Fruit fly (Drosophila melanogaster) whole organism, embryonic: Measurements from ENCODE around the gene CG8319.

ENCODE experiments used
- CG11398 ChIP-seq: fragments of 200-800 bp; sonication (Bioruptor generic); optimal IDR thresholded peaks from 2 replicates; lab custom pipeline; 2016; ENCODE audit warnings: missing biosample characterization, missing genetic modification characterization
- CG12299 ChIP-seq: fragments of 200-800 bp; sonication (Bioruptor generic); optimal IDR thresholded peaks from 2 replicates; lab custom pipeline; 2018; ENCODE audit warnings: missing biosample characterization, mild to moderate bottlenecking, missing genetic modification characterization
- CG13123 ChIP-seq: fragments of 200-800 bp; sonication (Bioruptor generic); optimal IDR thresholded peaks from 2 replicates; lab custom pipeline; 2016; ENCODE audit warnings: missing biosample characterization, missing genetic modification characterization
- CG14050 ChIP-seq: fragments of 200-800 bp; sonication (Bioruptor generic); IDR thresholded peaks from 3 replicates; pipeline ENCODE4 v1.3.6; 2022; ENCODE audit warnings: missing biosample characterization, missing genetic modification characterization
- CG14441 ChIP-seq: fragments of 200-800 bp; sonication (Bioruptor generic); IDR thresholded peaks from 2 replicates; pipeline ENCODE4 v1.3.6; 2022; ENCODE audit warnings: missing biosample characterization, missing genetic modification characterization
- CG1603 ChIP-seq: fragments of 200-800 bp; sonication (Bioruptor generic); optimal IDR thresholded peaks from 2 replicates; lab custom pipeline; 2019; ENCODE audit warnings: missing biosample characterization, mild to moderate bottlenecking, missing genetic modification characterization, moderate library complexity
- CG18262 ChIP-seq: fragments of 200-800 bp; optimal IDR thresholded peaks from 3 replicates; lab custom pipeline; 2019; ENCODE audit warnings: missing biosample characterization, mild to moderate bottlenecking, missing genetic modification characterization, moderate library complexity
- CG2678 ChIP-seq: fragments of 200-800 bp; sonication (Bioruptor generic); optimal IDR thresholded peaks from 3 replicates; lab custom pipeline; 2019; ENCODE audit warnings: missing biosample characterization, mild to moderate bottlenecking, missing genetic modification characterization, moderate library complexity
- CG31224 ChIP-seq: fragments of 200-800 bp; sonication (Bioruptor generic); IDR thresholded peaks from 2 replicates; pipeline ENCODE4 v1.3.6; 2022; ENCODE audit warnings: missing biosample characterization, missing genetic modification characterization
- CG31388 ChIP-seq: fragments of 200-800 bp; sonication (Bioruptor generic); optimal IDR thresholded peaks from 2 replicates; lab custom pipeline; 2016; ENCODE audit warnings: missing biosample characterization, missing genetic modification characterization
- CG34422 ChIP-seq: fragments of 200-800 bp; sonication (Bioruptor generic); IDR thresholded peaks from 3 replicates; pipeline ENCODE4 v1.3.6; 2022; ENCODE audit warnings: missing biosample characterization, missing genetic modification characterization
- CG4424 ChIP-seq: fragments of 200-800 bp; sonication (Bioruptor generic); optimal IDR thresholded peaks from 3 replicates; lab custom pipeline; 2016; ENCODE audit warnings: missing biosample characterization, missing genetic modification characterization
- CG4820 ChIP-seq: fragments of 200-800 bp; sonication (Bioruptor generic); optimal IDR thresholded peaks from 3 replicates; lab custom pipeline; 2016; ENCODE audit warnings: missing biosample characterization, missing genetic modification characterization
- CG6765 ChIP-seq: fragments of 200-800 bp; sonication (Bioruptor generic); optimal IDR thresholded peaks from 3 replicates; lab custom pipeline; 2017; ENCODE audit warnings: missing biosample characterization, mild to moderate bottlenecking, missing genetic modification characterization
- CG7357 ChIP-seq: fragments of 200-800 bp; sonication (Bioruptor generic); IDR thresholded peaks from 3 replicates; pipeline ENCODE4 v1.3.6; 2022; ENCODE audit warnings: missing biosample characterization, missing genetic modification characterization
- CG7372 ChIP-seq: fragments of 200-800 bp; sonication (Bioruptor generic); IDR thresholded peaks from 2 replicates; pipeline ENCODE4 v1.3.6; 2022; ENCODE audit warnings: missing biosample characterization, missing genetic modification characterization
- CG8478 ChIP-seq: fragments of >200 bp; optimal IDR thresholded peaks from 2 replicates; lab custom pipeline; 2018
- CG8924 ChIP-seq: fragments of 200-800 bp; optimal IDR thresholded peaks from 3 replicates; lab custom pipeline; 2019; ENCODE audit warnings: missing biosample characterization, mild to moderate bottlenecking, missing genetic modification characterization, moderate library complexity
- CTCF ChIP-seq: fragments of 200-800 bp; sonication (Bioruptor generic); optimal IDR thresholded peaks from 2 replicates; lab custom pipeline; 2017; ENCODE audit warnings: missing biosample characterization, mild to moderate bottlenecking, missing genetic modification characterization, moderate library complexity
- CrebB ChIP-seq: fragments of 200-800 bp; sonication (Bioruptor generic); optimal IDR thresholded peaks from 3 replicates; lab custom pipeline; 2018; ENCODE audit warnings: missing biosample characterization, mild to moderate bottlenecking, missing genetic modification characterization
- Dll ChIP-seq: fragments of 200-800 bp; sonication (Bioruptor generic); IDR thresholded peaks from 4 replicates; pipeline ENCODE4 v1.3.6; 2022; ENCODE audit warnings: missing biosample characterization, missing genetic modification characterization; ENCODE audit not compliant: partially characterized antibody
- Doc2 ChIP-seq: fragments of 200-800 bp; sonication (Bioruptor generic); IDR thresholded peaks from 2 replicates; pipeline ENCODE4 v1.3.6; 2022; ENCODE audit warnings: missing biosample characterization, missing genetic modification characterization
- Eip74EF ChIP-seq, 2 experiments: fragments of 200-800 bp in 1 of 2; fragments of >200 bp in 1 of 2; sonication (Bioruptor generic) in 1 of 2; optimal IDR thresholded peaks; 2 replicates each; lab custom pipeline; 2017 to 2019; ENCODE audit warnings: missing biosample characterization in 2 of 2, missing genetic modification characterization in 2 of 2, mild to moderate bottlenecking in 1 of 2, moderate library complexity in 1 of 2
- H2.0 ChIP-seq: fragments of 200-800 bp; sonication (Bioruptor generic); IDR thresholded peaks from 2 replicates; pipeline ENCODE4 v1.3.6; 2022; ENCODE audit warnings: missing biosample characterization, missing genetic modification characterization
- Hmr ChIP-seq: fragments of 200-800 bp; sonication (Bioruptor generic); optimal IDR thresholded peaks from 3 replicates; lab custom pipeline; 2017; ENCODE audit warnings: mild to moderate bottlenecking, missing biosample characterization, missing genetic modification reagents, missing genetic modification characterization
- NC2β ChIP-seq: fragments of 200-800 bp; sonication (Bioruptor generic); optimal IDR thresholded peaks from 2 replicates; lab custom pipeline; 2016; ENCODE audit warnings: missing biosample characterization, missing genetic modification characterization
- Poxn ChIP-seq: fragments of 200-800 bp; sonication (Bioruptor generic); IDR thresholded peaks from 2 replicates; pipeline ENCODE4 v1.3.6; 2022; ENCODE audit warnings: missing biosample characterization, missing genetic modification characterization
- Sry-β ChIP-seq: fragments of 200-800 bp; sonication (Bioruptor generic); optimal IDR thresholded peaks from 2 replicates; lab custom pipeline; 2018; ENCODE audit warnings: missing biosample characterization, mild to moderate bottlenecking, missing genetic modification characterization, moderate library complexity
- Xrp1 ChIP-seq: fragments of 200-800 bp; sonication (Bioruptor generic); IDR thresholded peaks from 2 replicates; pipeline ENCODE4 v1.3.6; 2022; ENCODE audit warnings: missing biosample characterization, missing genetic modification characterization
- abd-A ChIP-seq: fragments of 200-800 bp; sonication (Bioruptor generic); optimal IDR thresholded peaks from 3 replicates; lab custom pipeline; 2019; ENCODE audit warnings: missing biosample characterization, mild to moderate bottlenecking, missing genetic modification characterization, moderate library complexity
- al ChIP-seq: fragments of 200-800 bp; sonication (Bioruptor generic); IDR thresholded peaks from 2 replicates; pipeline ENCODE4 v1.3.6; 2022; ENCODE audit warnings: missing biosample characterization, missing genetic modification characterization
- croc ChIP-seq: fragments of 200-800 bp; sonication (Bioruptor generic); conservative IDR thresholded peaks from 3 replicates; pipeline ENCODE4 v1.3.6; 2022; ENCODE audit warnings: missing biosample characterization, missing genetic modification characterization
- danr ChIP-seq: fragments of 200-800 bp; sonication (Bioruptor generic); IDR thresholded peaks from 2 replicates; pipeline ENCODE4 v1.3.6; 2022; ENCODE audit warnings: missing biosample characterization, missing genetic modification characterization
- dmrt11E ChIP-seq: fragments of 200-800 bp; sonication (Bioruptor generic); optimal IDR thresholded peaks from 3 replicates; lab custom pipeline; 2018; ENCODE audit warnings: missing biosample characterization, mild to moderate bottlenecking, missing genetic modification characterization, moderate library complexity
- dysf ChIP-seq: fragments of 200-800 bp; sonication (Bioruptor generic); IDR thresholded peaks from 3 replicates; pipeline ENCODE4 v1.3.6; 2022; ENCODE audit warnings: missing biosample characterization, missing genetic modification characterization
- exex ChIP-seq: fragments of 200-800 bp; sonication (Bioruptor generic); optimal IDR thresholded peaks from 4 replicates; lab custom pipeline; 2018; ENCODE audit warnings: missing biosample characterization, mild to moderate bottlenecking, missing genetic modification characterization, moderate library complexity
- fu2 ChIP-seq: fragments of 200-800 bp; sonication (Bioruptor generic); optimal IDR thresholded peaks from 2 replicates; lab custom pipeline; 2016; ENCODE audit warnings: missing biosample characterization, missing genetic modification characterization
- gcm2 ChIP-seq: fragments of 200-800 bp; sonication (Bioruptor generic); optimal IDR thresholded peaks from 2 replicates; lab custom pipeline; 2016; ENCODE audit warnings: missing biosample characterization, missing genetic modification characterization
- gro ChIP-seq: fragments of 200-800 bp; sonication (Bioruptor generic); optimal IDR thresholded peaks from 2 replicates; lab custom pipeline; 2016; ENCODE audit warnings: missing biosample characterization, missing genetic modification characterization
- gsb-n ChIP-seq: fragments of 200-800 bp; sonication (Bioruptor generic); optimal IDR thresholded peaks from 3 replicates; lab custom pipeline; 2018; ENCODE audit warnings: missing biosample characterization, mild to moderate bottlenecking, missing genetic modification characterization
- insv ChIP-seq, 2 experiments: fragments of 200-800 bp; sonication (Bioruptor generic); optimal IDR thresholded peaks; 3 replicates each; lab custom pipeline; 2016 to 2018; ENCODE audit warnings: missing biosample characterization in 2 of 2, missing genetic modification characterization in 2 of 2
- jing ChIP-seq: fragments of 200-800 bp; sonication (Bioruptor generic); optimal IDR thresholded peaks from 2 replicates; lab custom pipeline; 2018; ENCODE audit warnings: missing biosample characterization, mild to moderate bottlenecking, missing genetic modification characterization
- maf-S ChIP-seq: fragments of 200-800 bp; sonication (Bioruptor generic); optimal IDR thresholded peaks from 2 replicates; lab custom pipeline; 2016; ENCODE audit warnings: missing biosample characterization, missing genetic modification characterization
- mirr ChIP-seq: fragments of 200-800 bp; sonication (Bioruptor generic); optimal IDR thresholded peaks from 3 replicates; lab custom pipeline; 2018; ENCODE audit warnings: missing biosample characterization, mild to moderate bottlenecking, missing genetic modification characterization
- pnt ChIP-seq: fragments of 200-800 bp; sonication (Bioruptor generic); optimal IDR thresholded peaks from 3 replicates; lab custom pipeline; 2016; ENCODE audit warnings: missing biosample characterization, missing genetic modification characterization
- slbo ChIP-seq: fragments of 200-800 bp; sonication (Bioruptor generic); IDR thresholded peaks from 2 replicates; pipeline ENCODE4 v1.3.6; 2022; ENCODE audit warnings: missing biosample characterization, missing genetic modification characterization
- slou ChIP-seq: fragments of 200-800 bp; sonication (Bioruptor generic); optimal IDR thresholded peaks from 3 replicates; lab custom pipeline; 2016; ENCODE audit warnings: missing biosample characterization, missing genetic modification characterization
- slp2 ChIP-seq: fragments of 200-800 bp; sonication (Bioruptor generic); optimal IDR thresholded peaks from 2 replicates; lab custom pipeline; 2016; ENCODE audit warnings: missing biosample characterization, missing genetic modification characterization
- so ChIP-seq: fragments of 200-800 bp; sonication (Bioruptor generic); IDR thresholded peaks from 3 replicates; pipeline ENCODE4 v1.3.6; 2022; ENCODE audit warnings: missing biosample characterization, missing genetic modification characterization
- tin ChIP-seq: fragments of 200-800 bp; sonication (Bioruptor generic); optimal IDR thresholded peaks from 3 replicates; lab custom pipeline; 2016; ENCODE audit warnings: missing biosample characterization, missing genetic modification characterization
- tx ChIP-seq: fragments of 200-800 bp; sonication (Bioruptor generic); optimal IDR thresholded peaks from 2 replicates; lab custom pipeline; 2016; ENCODE audit warnings: missing biosample characterization, missing genetic modification characterization
- vfl ChIP-seq: fragments of 200-800 bp; sonication (Bioruptor generic); optimal IDR thresholded peaks from 2 replicates; lab custom pipeline; 2016; ENCODE audit warnings: missing biosample characterization, missing genetic modification characterization

CG8319 gene

dm6 chr3R:9626880-9627401 lies at the start of gene CG8319, which contains the start of gene CG9427 (continued):
- TF ChIP-seq Hmr (peak; percentile 56), fu2 (GFP tag; lab: Kevin White, UChicago) (peak; percentile 64), insv (GFP tag; optimal IDR thresholded peaks at IDR 0.05; lab: Kevin White, UChicago) (no peak), vfl (peak; percentile 42), CrebB (tag; lab: Kevin White, UChicago) (peak; percentile 77), dysf (GFP tag; lab: Robert Waterston, UW) (0 out of 3 replicates have a peak, but pooled peaks have one; percentile 21), Dll (GFP tag; lab: Robert Waterston, UW) (peak; percentile 96), CG2678 (peak; percentile 67), so (GFP tag; lab: Robert Waterston, UW) (no peak), dmrt11E (tag; lab: Kevin White, UChicago) (peak; percentile 56), pnt (GFP tag; lab: Kevin White, UChicago) (peak; percentile 0), CG8478 (lab: Kevin White, UChicago) (no peak), CG7357 (GFP tag; lab: Robert Waterston, UW) (no peak), NC2β (GFP tag; lab: Kevin White, UChicago) (peak; percentile 28), CG13123 (GFP tag; lab: Kevin White, UChicago) (peak; percentile 37), gsb-n (tag; lab: Kevin White, UChicago) (peak; percentile 59), CG11398 (GFP tag; lab: Kevin White, UChicago) (peak; percentile 22), slou (no peak), CG8924 (tag; lab: Kevin White, UChicago) (peak; percentile 76), CG7372 (GFP tag; lab: Robert Waterston, UW) (peak; percentile 35; the same call in 1 of the 2 replicates), tin (GFP tag; lab: Kevin White, UChicago) (peak; percentile 71), CG12299 (tag; lab: Kevin White, UChicago) (peak; percentile 77), H2.0 (GFP tag; lab: Robert Waterston, UW) (peak; percentile 18; the same call in 1 of the 2 replicates), Eip74EF (GFP tag; optimal IDR thresholded peaks at IDR 0.05; lab: Kevin White, UChicago) (no peak), CG34422 (GFP tag; lab: Robert Waterston, UW) (no peak; the same call in 2 of the 3 replicates), croc (GFP tag; lab: Robert Waterston, UW) (no peak), gro (GFP tag; lab: Kevin White, UChicago) (peak; percentile 66), maf-S (peak; percentile 20), tx (GFP tag; lab: Kevin White, UChicago) (peak; percentile 43), exex (tag; lab: Kevin White, UChicago) (peak; percentile 38), CTCF (GFP tag; lab: Kevin White, UChicago) (no peak), danr (GFP tag; lab: Robert Waterston, UW) (no peak), CG14050 (GFP tag; lab: Robert Waterston, UW) (no peak), Doc2 (GFP tag; lab: Robert Waterston, UW) (no peak), jing (GFP tag; lab: Kevin White, UChicago) (no peak), CG31224 (GFP tag; lab: Robert Waterston, UW) (no peak), slp2 (peak; percentile 24), Poxn (GFP tag; lab: Robert Waterston, UW) (no peak), CG14441 (GFP tag; lab: Robert Waterston, UW) (no peak; the same call in 1 of the 2 replicates), CG4820 (GFP tag; lab: Kevin White, UChicago) (peak; percentile 47), Sry-β (peak; percentile 62), CG6765 (no peak), abd-A (no peak), mirr (GFP tag; lab: Kevin White, UChicago) (no peak), al (GFP tag; lab: Robert Waterston, UW) (0 out of 2 replicates have a peak, but pooled peaks have one; percentile 25), CG4424 (peak; percentile 70), gcm2 (GFP tag; lab: Kevin White, UChicago) (no peak), CG1603 (peak; percentile 68), CG31388 (peak; percentile 36), CG18262 (peak; percentile 61), Xrp1 (GFP tag; lab: Robert Waterston, UW) (peak; percentile 67; the same call in 1 of the 2 replicates), slbo (GFP tag; lab: Robert Waterston, UW) (peak; percentile 66)
